Comparison of ENCODE assay signal across 2 worm cellular contexts in genomic region chrIV:1659045-1659741, ce11.
TF ChIP-seq lines count a peak whose summit lies in the region.

TSS of gene rps-28 (plus strand) at chrIV:1659691.

TF ChIP-seq in whole organism, L4 larva, 104 proteins besides CTCF, POLR2A, EP300 and RAD21 (continued from another document):
- TF ChIP-seq ceh-44 (GFP tag; IDR thresholded peaks at IDR 0.05; lab: Robert Waterston, UW) (peak; percentile 72; the same call in 1 of the 2 replicates), hif-1 (tag; optimal IDR thresholded peaks at IDR 0.05; lab: Kevin White, UChicago) (peak; percentile 51 to 87), lin-15B (tag; optimal IDR thresholded peaks at IDR 0.05; lab: Kevin White, UChicago) (peak; percentile 60), dpl-1 (GFP tag; optimal IDR thresholded peaks at IDR 0.05; lab: Kevin White, UChicago) (peak; percentile 91), ces-1 (GFP tag; optimal IDR thresholded peaks at IDR 0.05; lab: Kevin White, UChicago) (peak; percentile 88), set-16 (GFP tag; IDR thresholded peaks at IDR 0.05; lab: Robert Waterston, UW) (peak; percentile 53; the same call in 1 of the 2 replicates), Y105C5A.15 (GFP tag; IDR thresholded peaks at IDR 0.05; lab: Robert Waterston, UW) (no peak), Y5F2A.4 (GFP tag; optimal IDR thresholded peaks at IDR 0.05; lab: Kevin White, UChicago) (peak; percentile 28), R02D3.7 (tag; optimal IDR thresholded peaks at IDR 0.05; lab: Kevin White, UChicago) (peak; percentile 35), php-3 (GFP tag; IDR thresholded peaks at IDR 0.05; lab: Robert Waterston, UW) (peak; percentile 91), zfp-3 (GFP tag; conservative IDR thresholded peaks at IDR 0.05; lab: Robert Waterston, UW) (peak; percentile 88), gei-8 (GFP tag; optimal IDR thresholded peaks at IDR 0.05; lab: Kevin White, UChicago) (no peak), snpc-1.2 (GFP tag; IDR thresholded peaks at IDR 0.05; lab: Robert Waterston, UW) (peak; percentile 81), nhr-237 (tag; optimal IDR thresholded peaks at IDR 0.05; lab: Kevin White, UChicago) (peak; percentile 48), nhr-42 (GFP tag; IDR thresholded peaks at IDR 0.05; lab: Robert Waterston, UW) (peak; percentile 86), snpc-4 (tag; optimal IDR thresholded peaks at IDR 0.05; lab: Kevin White, UChicago) (peak; percentile 39), nhr-48 (tag; optimal IDR thresholded peaks at IDR 0.05; lab: Kevin White, UChicago) (peak; percentile 63), pha-4 (GFP tag; IDR thresholded peaks at IDR 0.05; lab: Robert Waterston, UW) (peak; percentile 86), pha-4 (tag; optimal IDR thresholded peaks at IDR 0.05; lab: Kevin White, UChicago) (peak; percentile 86), lin-29 (GFP tag; IDR thresholded peaks at IDR 0.05; lab: Robert Waterston, UW) (peak; percentile 89), ctbp-1 (GFP tag; IDR thresholded peaks at IDR 0.05; lab: Robert Waterston, UW) (peak; percentile 78), daf-12 (tag; optimal IDR thresholded peaks at IDR 0.05; lab: Kevin White, UChicago) (no peak), zag-1 (tag; optimal IDR thresholded peaks at IDR 0.05; lab: Kevin White, UChicago) (peak; percentile 19), ceh-20 (GFP tag; IDR thresholded peaks at IDR 0.05; lab: Robert Waterston, UW) (peak; percentile 91), sdz-12 (GFP tag; optimal IDR thresholded peaks at IDR 0.05; lab: Kevin White, UChicago) (no peak), mdl-1 (tag; optimal IDR thresholded peaks at IDR 0.05; lab: Kevin White, UChicago) (peak in 1 of 2 experiments; percentile 80), D1046.2 (GFP tag; IDR thresholded peaks at IDR 0.05; lab: Robert Waterston, UW) (peak; percentile 87), egl-43 (GFP tag; IDR thresholded peaks at IDR 0.05; lab: Robert Waterston, UW) (peak; percentile 90), mdt-29 (GFP tag; IDR thresholded peaks at IDR 0.05; lab: Robert Waterston, UW) (peak; percentile 65; the same call in 1 of the 2 replicates), unc-39 (tag; optimal IDR thresholded peaks at IDR 0.05; lab: Kevin White, UChicago) (no peak), dve-1 (tag; optimal IDR thresholded peaks at IDR 0.05; lab: Kevin White, UChicago; ENCODE audit: insufficient read depth) (peak; percentile 98), unc-130 (GFP tag; optimal IDR thresholded peaks at IDR 0.05; lab: Kevin White, UChicago) (peak; percentile 97), spr-1 (tag; optimal IDR thresholded peaks at IDR 0.05; lab: Kevin White, UChicago) (peak; percentile 90), dmd-6 (GFP tag; IDR thresholded peaks at IDR 0.05; lab: Robert Waterston, UW) (peak; percentile 91), ceh-28 (tag; optimal IDR thresholded peaks at IDR 0.05; lab: Kevin White, UChicago) (peak; percentile 72), egl-27 (tag; optimal IDR thresholded peaks at IDR 0.05; lab: Kevin White, UChicago) (no peak), lin-39 (tag; optimal IDR thresholded peaks at IDR 0.05; lab: Kevin White, UChicago) (peak; percentile 19), fos-1 (tag; optimal IDR thresholded peaks at IDR 0.05; lab: Kevin White, UChicago) (no peak), F10B5.3 (tag; optimal IDR thresholded peaks at IDR 0.05; lab: Kevin White, UChicago) (no peak), ZK337.2 (GFP tag; IDR thresholded peaks at IDR 0.05; lab: Robert Waterston, UW) (peak; percentile 69; the same call in 1 of the 2 replicates), F37D6.2 (tag; optimal IDR thresholded peaks at IDR 0.05; lab: Kevin White, UChicago) (peak; percentile 89), zip-11 (GFP tag; IDR thresholded peaks at IDR 0.05; lab: Robert Waterston, UW) (no peak), mep-1 (tag; optimal IDR thresholded peaks at IDR 0.05; lab: Kevin White, UChicago) (peak; percentile 98), nhr-10 (tag; optimal IDR thresholded peaks at IDR 0.05; lab: Kevin White, UChicago) (peak; percentile 37), rbr-2 (tag; optimal IDR thresholded peaks at IDR 0.05; lab: Kevin White, UChicago) (peak; percentile 97), spr-3 (GFP tag; optimal IDR thresholded peaks at IDR 0.05; lab: Kevin White, UChicago) (peak; percentile 86), daf-19 (GFP tag; conservative IDR thresholded peaks at IDR 0.05; lab: Robert Waterston, UW) (no peak), madf-9 (GFP tag; conservative IDR thresholded peaks at IDR 0.05; lab: Robert Waterston, UW) (peak; percentile 92), lir-3 (tag; optimal IDR thresholded peaks at IDR 0.05; lab: Kevin White, UChicago) (no peak)

TF ChIP-seq in whole organism, late embryonic, 69 proteins besides CTCF, POLR2A, EP300 and RAD21 (continued from another document):
- TF ChIP-seq fax-1 (tag; optimal IDR thresholded peaks at IDR 0.05; lab: Kevin White, UChicago) (peak; percentile 73), syd-9 (tag; optimal IDR thresholded peaks at IDR 0.05; lab: Kevin White, UChicago) (peak; percentile 80), unc-86 (tag; optimal IDR thresholded peaks at IDR 0.05; lab: Kevin White, UChicago) (peak; percentile 91), pax-1 (tag; optimal IDR thresholded peaks at IDR 0.05; lab: Kevin White, UChicago) (peak; percentile 87), Y22D7AL.16 (tag; optimal IDR thresholded peaks at IDR 0.05; lab: Kevin White, UChicago) (peak; percentile 73), ceh-6 (GFP tag; optimal IDR thresholded peaks at IDR 0.05; lab: Kevin White, UChicago) (peak; percentile 61), pat-9 (tag; optimal IDR thresholded peaks at IDR 0.05; lab: Kevin White, UChicago) (peak; percentile 77)
